Worm (Caenorhabditis elegans): ENCODE results near the gene rab-6.2.

- TF ChIP-seq ztf-11 (tag; optimal IDR thresholded peaks at IDR 0.05): no peak
- no peak for TF ChIP-seq lin-13 (GFP tag; optimal IDR thresholded peaks at IDR 0.05)
- TF ChIP-seq dmd-4 (tag; optimal IDR thresholded peaks at IDR 0.05): no peak
- no peak for TF ChIP-seq blmp-1 (tag; optimal IDR thresholded peaks at IDR 0.05; ENCODE audit: insufficient read depth)
- no peak for TF ChIP-seq ceh-82 (tag; optimal IDR thresholded peaks at IDR 0.05)
- no peak for TF ChIP-seq ama-1 (optimal IDR thresholded peaks at IDR 0.05)
- no peak for TF ChIP-seq nhr-23 (tag; optimal IDR thresholded peaks at IDR 0.05)
- no peak for TF ChIP-seq nhr-11 (tag; optimal IDR thresholded peaks at IDR 0.05)
- TF ChIP-seq R02D3.7 (tag; optimal IDR thresholded peaks at IDR 0.05): no peak
Observed at ce11 chrX:17209265-17209664, 13.0 kb upstream of the rab-6.2 start, which contains the start of gene T08G2.2.

Measured in whole organism, L2 larva.